Fruit fly (Drosophila melanogaster) whole organism, embryonic: ENCODE results near the gene kis.

Source experiments
- ATbp ChIP-seq: fragments of 200-800 bp; sonication (Bioruptor generic); optimal IDR thresholded peaks from 2 replicates; lab custom pipeline; 2017; ENCODE audit warnings: missing biosample characterization, mild to moderate bottlenecking, missing genetic modification characterization, missing genetic modification reagents
- Abd-B ChIP-seq: fragments of 200-800 bp; sonication (Bioruptor generic); optimal IDR thresholded peaks from 2 replicates; lab custom pipeline; 2018; ENCODE audit warnings: missing biosample characterization, mild to moderate bottlenecking, missing genetic modification characterization, moderate library complexity
- Adf1 ChIP-seq: fragments of 200-800 bp; sonication (Bioruptor generic); IDR thresholded peaks from 2 replicates; pipeline ENCODE4 v1.3.6; 2022; ENCODE audit warnings: missing biosample characterization, missing genetic modification characterization
- Bgb ChIP-seq: fragments of 200-800 bp; sonication (Bioruptor generic); IDR thresholded peaks from 2 replicates; pipeline ENCODE4 v1.3.6; 2022; ENCODE audit warnings: missing biosample characterization, missing genetic modification characterization; ENCODE audit not compliant: partially characterized antibody
- C15 ChIP-seq: fragments of 200-800 bp; sonication (Bioruptor generic); IDR thresholded peaks from 3 replicates; pipeline ENCODE4 v1.3.6; 2022; ENCODE audit warnings: missing biosample characterization, missing genetic modification characterization
- CG12104 ChIP-seq: fragments of 200-800 bp; sonication (Bioruptor generic); optimal IDR thresholded peaks from 3 replicates; lab custom pipeline; 2016; ENCODE audit warnings: missing biosample characterization, missing genetic modification characterization
- CG13287 ChIP-seq: fragments of 200-800 bp; sonication (Bioruptor generic); IDR thresholded peaks from 2 replicates; pipeline ENCODE4 v1.3.6; 2022; ENCODE audit warnings: missing biosample characterization, missing genetic modification characterization; ENCODE audit not compliant: partially characterized antibody
- CG13624 ChIP-seq: fragments of 200-800 bp; sonication (Bioruptor generic); optimal IDR thresholded peaks from 2 replicates; lab custom pipeline; 2016; ENCODE audit warnings: missing biosample characterization, missing genetic modification characterization
- CG14441 ChIP-seq: fragments of 200-800 bp; sonication (Bioruptor generic); IDR thresholded peaks from 2 replicates; pipeline ENCODE4 v1.3.6; 2022; ENCODE audit warnings: missing biosample characterization, missing genetic modification characterization
- CG15269 ChIP-seq: fragments of 200-800 bp; sonication (Bioruptor generic); optimal IDR thresholded peaks from 2 replicates; lab custom pipeline; 2018; ENCODE audit warnings: missing biosample characterization, mild to moderate bottlenecking, missing genetic modification characterization, moderate library complexity
- CG1529 ChIP-seq: fragments of 200-800 bp; sonication (Bioruptor generic); optimal IDR thresholded peaks from 3 replicates; lab custom pipeline; 2018; ENCODE audit warnings: missing biosample characterization, missing genetic modification characterization
- CG15479 ChIP-seq: fragments of 200-800 bp; sonication (Bioruptor generic); optimal IDR thresholded peaks from 3 replicates; lab custom pipeline; 2019; ENCODE audit warnings: missing biosample characterization, mild to moderate bottlenecking, missing genetic modification characterization, moderate library complexity
- CG2875 ChIP-seq: fragments of 200-800 bp; sonication (Bioruptor generic); optimal IDR thresholded peaks from 2 replicates; lab custom pipeline; 2017; ENCODE audit warnings: missing biosample characterization, mild to moderate bottlenecking, missing genetic modification characterization, missing genetic modification reagents
- CG31365 ChIP-seq: fragments of 200-800 bp; sonication (Bioruptor generic); optimal IDR thresholded peaks from 2 replicates; lab custom pipeline; 2018; ENCODE audit warnings: missing biosample characterization, mild to moderate bottlenecking, missing genetic modification characterization
- CG3163 ChIP-seq: fragments of 200-800 bp; sonication (Bioruptor generic); optimal IDR thresholded peaks from 3 replicates; lab custom pipeline; 2016; ENCODE audit warnings: missing biosample characterization, missing genetic modification characterization
- CG32532 ChIP-seq: fragments of 200-800 bp; sonication (Bioruptor generic); IDR thresholded peaks from 2 replicates; pipeline ENCODE4 v1.3.6; 2022; ENCODE audit warnings: missing biosample characterization, missing genetic modification characterization
- CG3281 ChIP-seq: fragments of 200-800 bp; sonication (Bioruptor generic); optimal IDR thresholded peaks from 3 replicates; lab custom pipeline; 2017; ENCODE audit warnings: missing biosample characterization, mild to moderate bottlenecking, missing genetic modification characterization
- CG3407 ChIP-seq: fragments of 200-800 bp; sonication (Bioruptor generic); optimal IDR thresholded peaks from 2 replicates; lab custom pipeline; 2018; ENCODE audit warnings: missing biosample characterization, mild to moderate bottlenecking, missing genetic modification characterization
- CG4730 ChIP-seq: fragments of 200-800 bp; sonication (Bioruptor generic); IDR thresholded peaks from 2 replicates; pipeline ENCODE4 v1.3.6; 2022; ENCODE audit warnings: missing biosample characterization, missing genetic modification characterization
- CG7786 ChIP-seq: fragments of 200-800 bp; sonication (Bioruptor generic); optimal IDR thresholded peaks from 2 replicates; lab custom pipeline; 2016; ENCODE audit warnings: missing biosample characterization, missing genetic modification characterization
- CG7963 ChIP-seq: fragments of 200-800 bp; sonication (Bioruptor generic); IDR thresholded peaks from 3 replicates; pipeline ENCODE4 v1.3.6; 2022; ENCODE audit warnings: missing biosample characterization, missing genetic modification characterization; ENCODE audit not compliant: partially characterized antibody
- CG8290 ChIP-seq, 3 experiments: fragments of 200-800 bp; sonication (Bioruptor generic); optimal IDR thresholded peaks; 2 replicates each; lab custom pipeline; 2016 to 2019; ENCODE audit warnings: missing biosample characterization in 3 of 3, missing genetic modification characterization in 3 of 3, mild to moderate bottlenecking in 2 of 3, moderate library complexity in 1 of 3
- Chrac-16 ChIP-seq: fragments of 200-800 bp; sonication (Bioruptor generic); optimal IDR thresholded peaks from 3 replicates; lab custom pipeline; 2016; ENCODE audit warnings: missing biosample characterization, missing genetic modification characterization
- Deaf1 ChIP-seq: fragments of 200-800 bp; optimal IDR thresholded peaks from 3 replicates; lab custom pipeline; 2019; ENCODE audit warnings: missing biosample characterization, mild to moderate bottlenecking, missing genetic modification characterization, moderate library complexity
- Dip3 ChIP-seq: fragments of 200-800 bp; sonication (Bioruptor generic); optimal IDR thresholded peaks from 3 replicates; lab custom pipeline; 2016; ENCODE audit warnings: missing biosample characterization, missing genetic modification characterization
- Lhr ChIP-seq: fragments of 200-800 bp; sonication (Bioruptor generic); optimal IDR thresholded peaks from 3 replicates; lab custom pipeline; 2017; ENCODE audit warnings: mild to moderate bottlenecking, missing biosample characterization, missing genetic modification reagents, missing genetic modification characterization
- Neu2 ChIP-seq: fragments of 200-800 bp; sonication (Bioruptor generic); optimal IDR thresholded peaks from 3 replicates; lab custom pipeline; 2016; ENCODE audit warnings: missing biosample characterization, missing genetic modification characterization, borderline replicate concordance
- Ssrp ChIP-seq: fragments of 200-800 bp; sonication (Bioruptor generic); optimal IDR thresholded peaks from 2 replicates; lab custom pipeline; 2018; ENCODE audit warnings: missing biosample characterization, mild to moderate bottlenecking, missing genetic modification characterization, moderate library complexity
- Tbp ChIP-seq: fragments of >200 bp; optimal IDR thresholded peaks from 2 replicates; lab custom pipeline; 2018; ENCODE audit warnings: missing biosample characterization, missing genetic modification characterization
- abd-A ChIP-seq: fragments of 200-800 bp; sonication (Bioruptor generic); optimal IDR thresholded peaks from 3 replicates; lab custom pipeline; 2019; ENCODE audit warnings: missing biosample characterization, mild to moderate bottlenecking, missing genetic modification characterization, moderate library complexity
- ac ChIP-seq: fragments of 200-800 bp; sonication (Bioruptor generic); optimal IDR thresholded peaks from 3 replicates; lab custom pipeline; 2017; ENCODE audit warnings: missing biosample characterization, mild to moderate bottlenecking, missing genetic modification characterization
- ara ChIP-seq: fragments of 200-800 bp; sonication (Bioruptor generic); IDR thresholded peaks from 2 replicates; pipeline ENCODE4 v1.3.6; 2022; ENCODE audit warnings: missing biosample characterization, missing genetic modification characterization
- cas ChIP-seq: fragments of 200-800 bp; sonication (Bioruptor generic); IDR thresholded peaks from 2 replicates; pipeline ENCODE4 v1.3.6; 2022; ENCODE audit warnings: missing biosample characterization, missing genetic modification characterization
- cg ChIP-seq: fragments of 200-800 bp; sonication (Bioruptor generic); optimal IDR thresholded peaks from 3 replicates; lab custom pipeline; 2019; ENCODE audit warnings: missing biosample characterization, mild to moderate bottlenecking, missing genetic modification characterization, moderate library complexity
- danr ChIP-seq: fragments of 200-800 bp; sonication (Bioruptor generic); IDR thresholded peaks from 2 replicates; pipeline ENCODE4 v1.3.6; 2022; ENCODE audit warnings: missing biosample characterization, missing genetic modification characterization
- emc ChIP-seq: fragments of 200-800 bp; sonication (Bioruptor generic); optimal IDR thresholded peaks from 2 replicates; lab custom pipeline; 2016; ENCODE audit warnings: missing biosample characterization, missing genetic modification characterization
- en ChIP-seq: fragments of 200-800 bp; sonication (Bioruptor generic); optimal IDR thresholded peaks from 2 replicates; lab custom pipeline; 2016; ENCODE audit warnings: missing biosample characterization, missing genetic modification characterization
- ewg ChIP-seq: fragments of 200-800 bp; sonication (Bioruptor generic); optimal IDR thresholded peaks from 3 replicates; lab custom pipeline; 2017; ENCODE audit warnings: mild to moderate bottlenecking, missing biosample characterization, missing genetic modification reagents, missing genetic modification characterization
- fd3F ChIP-seq: fragments of 200-800 bp; sonication (Bioruptor generic); optimal IDR thresholded peaks from 2 replicates; lab custom pipeline; 2018; ENCODE audit warnings: missing biosample characterization, mild to moderate bottlenecking, missing genetic modification characterization, moderate library complexity
- gcm ChIP-seq: fragments of 200-800 bp; sonication (Bioruptor generic); optimal IDR thresholded peaks from 2 replicates; lab custom pipeline; 2019; ENCODE audit warnings: missing biosample characterization, mild to moderate bottlenecking, missing genetic modification characterization, moderate library complexity
- ham ChIP-seq: fragments of 200-800 bp; sonication (Bioruptor generic); IDR thresholded peaks from 2 replicates; pipeline ENCODE4 v1.3.6; 2022; ENCODE audit warnings: missing biosample characterization, missing genetic modification characterization
- lmd ChIP-seq: fragments of 200-800 bp; sonication (Bioruptor generic); IDR thresholded peaks from 2 replicates; pipeline ENCODE4 v1.3.6; 2022; ENCODE audit warnings: missing biosample characterization, missing genetic modification characterization
- nerfin-2 ChIP-seq: fragments of 200-800 bp; sonication (Bioruptor generic); IDR thresholded peaks from 2 replicates; pipeline ENCODE4 v1.3.6; 2022; ENCODE audit warnings: missing biosample characterization, missing genetic modification characterization; ENCODE audit not compliant: partially characterized antibody
- rib ChIP-seq: fragments of 200-800 bp; sonication (Bioruptor generic); IDR thresholded peaks from 2 replicates; pipeline ENCODE4 v1.3.6; 2022; ENCODE audit warnings: missing biosample characterization, missing genetic modification characterization
- sd ChIP-seq: fragments of 200-800 bp; sonication (Bioruptor generic); optimal IDR thresholded peaks from 3 replicates; lab custom pipeline; 2018; ENCODE audit warnings: missing biosample characterization, mild to moderate bottlenecking, missing genetic modification characterization, moderate library complexity
- slbo ChIP-seq: fragments of 200-800 bp; sonication (Bioruptor generic); IDR thresholded peaks from 2 replicates; pipeline ENCODE4 v1.3.6; 2022; ENCODE audit warnings: missing biosample characterization, missing genetic modification characterization
- sqz ChIP-seq: fragments of 200-800 bp; sonication (Bioruptor generic); optimal IDR thresholded peaks from 3 replicates; lab custom pipeline; 2018; ENCODE audit warnings: missing biosample characterization, mild to moderate bottlenecking, missing genetic modification characterization
- ssp ChIP-seq: fragments of 200-800 bp; sonication (Bioruptor generic); IDR thresholded peaks from 2 replicates; pipeline ENCODE4 v1.3.6; 2022; ENCODE audit warnings: missing biosample characterization, missing genetic modification characterization
- stc ChIP-seq: fragments of 200-800 bp; sonication (Bioruptor generic); IDR thresholded peaks from 2 replicates; pipeline ENCODE4 v1.3.6; 2022; ENCODE audit warnings: missing biosample characterization, missing genetic modification characterization
- yki ChIP-seq: fragments of >200 bp; optimal IDR thresholded peaks from 3 replicates; lab custom pipeline; 2018

Gene kis

DNA sequence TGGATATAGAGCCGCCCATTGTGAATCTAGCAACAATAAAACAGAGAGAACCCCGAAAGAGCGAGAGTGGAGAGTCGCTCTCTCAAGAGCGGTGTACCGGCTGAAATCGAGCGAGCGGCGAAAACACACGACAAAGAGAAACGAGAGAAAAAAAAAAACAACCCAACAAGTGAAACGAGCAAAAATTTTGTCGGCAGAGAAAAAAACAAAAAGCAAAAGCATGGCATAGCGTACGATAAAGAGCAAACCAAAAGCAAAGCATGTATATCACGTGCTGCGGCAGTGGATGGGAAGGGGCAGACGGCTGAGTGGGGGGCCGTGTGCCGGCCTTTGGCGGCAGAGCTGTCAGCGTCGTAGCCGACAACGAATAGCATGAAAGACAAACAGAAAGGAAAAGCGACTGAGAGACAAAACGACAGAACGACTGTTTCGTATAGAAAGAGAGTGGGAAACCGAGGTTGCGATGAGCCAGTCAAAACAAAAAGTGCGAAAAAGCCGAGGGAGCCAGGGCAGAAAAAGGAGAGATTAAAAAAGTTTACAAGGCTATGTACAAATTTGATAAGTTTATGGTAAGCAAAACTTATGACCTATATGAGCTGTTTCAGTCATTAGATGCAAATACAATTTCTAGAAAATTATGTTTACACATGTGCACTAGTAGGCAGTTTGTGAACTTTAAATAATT lies 3.8 kb downstream of the kis start (continued):
- TF ChIP-seq ac (no peak), stc (GFP tag; lab: Robert Waterston, UW) (0 out of 2 replicates have a peak, but pooled peaks have one; percentile 10), ATbp (GFP tag; lab: Kevin White, UChicago) (no peak), CG7786 (no peak), lmd (GFP tag; lab: Robert Waterston, UW) (no peak), Abd-B (GFP tag; lab: Kevin White, UChicago) (no peak), ewg (GFP tag; lab: Kevin White, UChicago) (no peak), Ssrp (no peak), CG8290 (GFP tag; optimal IDR thresholded peaks at IDR 0.05; lab: Kevin White, UChicago) (no peak), CG8290 (tag; optimal IDR thresholded peaks at IDR 0.05; lab: Kevin White, UChicago) (no peak), slbo (no peak), danr (no peak), sqz (GFP tag; lab: Kevin White, UChicago) (peak; percentile 96), ssp (no peak), yki (lab: Kevin White, UChicago) (peak; percentile 77), fd3F (GFP tag; lab: Kevin White, UChicago) (no peak), en (no peak), emc (GFP tag; lab: Kevin White, UChicago) (no peak), CG2875 (GFP tag; lab: Kevin White, UChicago) (no peak), Neu2 (GFP tag; lab: Kevin White, UChicago) (no peak), cg (GFP tag; lab: Kevin White, UChicago) (peak; percentile 24), CG15479 (no peak), CG1529 (GFP tag; lab: Kevin White, UChicago) (no peak), CG3281 (GFP tag; lab: Kevin White, UChicago) (no peak), C15 (GFP tag; lab: Robert Waterston, UW) (no peak), Bgb (GFP tag; lab: Robert Waterston, UW) (peak; percentile 23; the same call in 1 of the 2 replicates), CG4730 (GFP tag; lab: Robert Waterston, UW) (no peak), ham (GFP tag; lab: Robert Waterston, UW) (no peak), Tbp (no peak), Dip3 (GFP tag; lab: Kevin White, UChicago) (no peak), gcm (GFP tag; lab: Kevin White, UChicago) (no peak), sd (peak; percentile 70), CG13624 (GFP tag; lab: Kevin White, UChicago) (no peak), abd-A (tag; lab: Kevin White, UChicago) (peak; percentile 86), nerfin-2 (GFP tag; lab: Robert Waterston, UW) (no peak), CG12104 (GFP tag; lab: Kevin White, UChicago) (no peak), cas (GFP tag; lab: Robert Waterston, UW) (no peak), Chrac-16 (no peak), CG3407 (no peak), CG32532 (peak; percentile 43; the same call in 1 of the 2 replicates), rib (GFP tag; lab: Robert Waterston, UW) (peak; percentile 89; the same call in 1 of the 2 replicates), ara (GFP tag; lab: Robert Waterston, UW) (no peak), Deaf1 (tag; lab: Kevin White, UChicago) (peak; percentile 40), CG14441 (GFP tag; lab: Robert Waterston, UW) (no peak), CG3163 (GFP tag; lab: Kevin White, UChicago) (peak; percentile 94), Lhr (GFP tag; lab: Kevin White, UChicago) (no peak), CG15269 (tag; lab: Kevin White, UChicago) (no peak), CG31365 (tag; lab: Kevin White, UChicago) (no peak), CG13287 (GFP tag; lab: Robert Waterston, UW) (peak; percentile 67), CG7963 (GFP tag; lab: Robert Waterston, UW) (no peak), Adf1 (GFP tag; lab: Robert Waterston, UW) (peak; percentile 97)
